Worm (Caenorhabditis elegans) whole organism, L1 larva: ENCODE data around the gene pfk-1.1.

Source experiments
- ceh-82 ChIP-seq, 3 experiments: fragments of 150-350 bp in 1 of 3; sonication (generic microtip) in 2 of 3; optimal IDR thresholded peaks; 2 replicates each; lab custom pipeline; 2014 to 2017; ENCODE audit warnings: missing biosample characterization in 3 of 3, missing genetic modification characterization in 3 of 3
- fos-1 ChIP-seq: fragments of 150-350 bp; optimal IDR thresholded peaks from 2 replicates; lab custom pipeline; 2014; ENCODE audit warnings: missing biosample characterization, missing genetic modification characterization
- grh-1 ChIP-seq: fragments of 200-800 bp; sonication (Bioruptor generic); IDR thresholded peaks from 2 replicates; pipeline ENCODE4 v1.3.6; 2022; ENCODE audit warnings: missing genetic modification reagents, missing genetic modification characterization, missing compliant biosample characterization
- lin-13 ChIP-seq: fragments of 150-350 bp; optimal IDR thresholded peaks from 2 replicates; lab custom pipeline; 2014; ENCODE audit warnings: missing biosample characterization, missing genetic modification reagents, missing genetic modification characterization
- lin-15B ChIP-seq: fragments of 150-350 bp; sonication (generic microtip); optimal IDR thresholded peaks from 3 replicates; lab custom pipeline; 2014; ENCODE audit warnings: missing biosample characterization, missing genetic modification characterization
- nhr-11 ChIP-seq: fragments of 150-350 bp; optimal IDR thresholded peaks from 2 replicates; lab custom pipeline; 2014; ENCODE audit warnings: missing biosample characterization, missing genetic modification characterization
- nhr-28 ChIP-seq: fragments of 150-350 bp; optimal IDR thresholded peaks from 2 replicates; lab custom pipeline; 2014; ENCODE audit warnings: missing biosample characterization, missing genetic modification characterization
- nhr-77 ChIP-seq: fragments of 150-350 bp; optimal IDR thresholded peaks from 2 replicates; lab custom pipeline; 2014; ENCODE audit warnings: missing biosample characterization, missing genetic modification characterization
- skn-1 ChIP-seq: fragments of 150-350 bp; optimal IDR thresholded peaks from 2 replicates; lab custom pipeline; 2014; ENCODE audit warnings: missing biosample characterization, missing genetic modification characterization
- snu-23 ChIP-seq: sonication (generic microtip); optimal IDR thresholded peaks from 2 replicates; lab custom pipeline; 2016; ENCODE audit warnings: missing genetic modification characterization, missing compliant biosample characterization
- swsn-7 ChIP-seq: sonication (generic microtip); optimal IDR thresholded peaks from 2 replicates; lab custom pipeline; 2016; ENCODE audit warnings: missing genetic modification characterization, missing compliant biosample characterization
- unc-62 ChIP-seq: fragments of 150-350 bp; optimal IDR thresholded peaks from 2 replicates; lab custom pipeline; 2014; ENCODE audit warnings: missing biosample characterization, missing genetic modification reagents, missing genetic modification characterization
- zag-1 ChIP-seq: fragments of 150-350 bp; optimal IDR thresholded peaks from 2 replicates; lab custom pipeline; 2014; ENCODE audit warnings: missing biosample characterization, missing genetic modification characterization

ce11 chrX:2900897-2901496, 39.7 kb upstream of the pfk-1.1 start:
- TF ChIP-seq zag-1 (tag; lab: Kevin White, UChicago) (no peak), nhr-77 (no peak), nhr-11 (tag; lab: Kevin White, UChicago) (no peak), unc-62 (GFP tag; lab: Kevin White, UChicago) (no peak), lin-13 (GFP tag; lab: Kevin White, UChicago) (no peak), skn-1 (tag; lab: Kevin White, UChicago) (no peak), swsn-7 (tag; lab: Kevin White, UChicago) (no peak), lin-15B (tag; lab: Kevin White, UChicago) (no peak), ceh-82 (tag; optimal IDR thresholded peaks at IDR 0.05; lab: Kevin White, UChicago) (no peak), nhr-28 (no peak), fos-1 (tag; lab: Kevin White, UChicago) (no peak), snu-23 (GFP tag; lab: Kevin White, UChicago) (no peak), grh-1 (GFP tag; lab: Robert Waterston, UW) (no peak)
